Fruit fly (Drosophila melanogaster): ENCODE results near the gene tos.

Gene tos

dm6 chr2L:18677910-18678639 lies 3.8 kb downstream of the tos start (continued):
- peak; percentile 22 for TF ChIP-seq CG9727 (GFP tag; optimal IDR thresholded peaks at IDR 0.05)
- no peak for TF ChIP-seq Neu2 (GFP tag; optimal IDR thresholded peaks at IDR 0.05; ENCODE audit: borderline replicate concordance)
- no peak for TF ChIP-seq Hr39 (optimal IDR thresholded peaks at IDR 0.05)
- TF ChIP-seq CG9437 (GFP tag; optimal IDR thresholded peaks at IDR 0.05) = peak; percentile 48
- TF ChIP-seq gro (GFP tag; optimal IDR thresholded peaks at IDR 0.05) = no peak
- no peak for TF ChIP-seq CG13624 (GFP tag; optimal IDR thresholded peaks at IDR 0.05)
- TF ChIP-seq CG3163 (GFP tag; optimal IDR thresholded peaks at IDR 0.05) = no peak
- TF ChIP-seq trh (GFP tag; optimal IDR thresholded peaks at IDR 0.05) = no peak
- peak; percentile 2 for TF ChIP-seq Hsf (GFP tag; optimal IDR thresholded peaks at IDR 0.05)
- TF ChIP-seq CG10565 (GFP tag; optimal IDR thresholded peaks at IDR 0.05) = no peak
- no peak for TF ChIP-seq bcd (GFP tag; optimal IDR thresholded peaks at IDR 0.05)
- TF ChIP-seq ind (GFP tag; optimal IDR thresholded peaks at IDR 0.05) = peak; percentile 3
- TF ChIP-seq zen2 (GFP tag; IDR thresholded peaks at IDR 0.05; ENCODE audit: partially characterized antibody) = no peak
- TF ChIP-seq sd (tag; optimal IDR thresholded peaks at IDR 0.05) = no peak
- TF ChIP-seq nau (GFP tag; optimal IDR thresholded peaks at IDR 0.05) = no peak
- TF ChIP-seq disco-r (GFP tag; optimal IDR thresholded peaks at IDR 0.05) = no peak
- peak; percentile 33 for TF ChIP-seq CG7786 (GFP tag; optimal IDR thresholded peaks at IDR 0.05)
- no peak for TF ChIP-seq hkb (optimal IDR thresholded peaks at IDR 0.05)
- no peak; the same call in 1 of the 2 replicates for TF ChIP-seq hkb (GFP tag; IDR thresholded peaks at IDR 0.05)
- no peak for TF ChIP-seq Hr78 (GFP tag; optimal IDR thresholded peaks at IDR 0.05)
- 0 out of 3 replicates have a peak, but pooled peaks have one; percentile 31 for TF ChIP-seq ci (GFP tag; IDR thresholded peaks at IDR 0.05)
- peak; percentile 13 for TF ChIP-seq phol (tag; optimal IDR thresholded peaks at IDR 0.05)
- TF ChIP-seq Mad (GFP tag; optimal IDR thresholded peaks at IDR 0.05) = no peak
- no peak for TF ChIP-seq CG12744 (GFP tag; optimal IDR thresholded peaks at IDR 0.05)
- peak; percentile 69 for TF ChIP-seq Med (GFP tag)
- TF ChIP-seq Gsc (GFP tag; IDR thresholded peaks at IDR 0.05) = no peak
- no peak for TF ChIP-seq CG3065 (GFP tag; optimal IDR thresholded peaks at IDR 0.05)
- no peak for TF ChIP-seq CG8924 (tag; optimal IDR thresholded peaks at IDR 0.05)
- no peak for TF ChIP-seq CG4360 (GFP tag; IDR thresholded peaks at IDR 0.05)
- no peak for TF ChIP-seq sc (optimal IDR thresholded peaks at IDR 0.05)
- TF ChIP-seq sc (GFP tag; optimal IDR thresholded peaks at IDR 0.05) = no peak
- no peak for TF ChIP-seq ac (GFP tag; optimal IDR thresholded peaks at IDR 0.05)
- TF ChIP-seq onecut (GFP tag; IDR thresholded peaks at IDR 0.05) = no peak
- TF ChIP-seq Eip74EF (GFP tag; optimal IDR thresholded peaks at IDR 0.05) = no peak
- no peak for TF ChIP-seq usp (GFP tag; optimal IDR thresholded peaks at IDR 0.05)
- TF ChIP-seq CTCF (GFP tag; optimal IDR thresholded peaks at IDR 0.05) = no peak
- no peak for TF ChIP-seq Max (GFP tag; optimal IDR thresholded peaks at IDR 0.05)
- TF ChIP-seq HLH54F (GFP tag; optimal IDR thresholded peaks at IDR 0.05) = no peak
- no peak for TF ChIP-seq cad (GFP tag; optimal IDR thresholded peaks at IDR 0.05)
- TF ChIP-seq CG8478 (optimal IDR thresholded peaks at IDR 0.05) = no peak
- no peak for TF ChIP-seq hb (GFP tag; IDR thresholded peaks at IDR 0.05; ENCODE audit: partially characterized antibody)
- TF ChIP-seq Fer1 (GFP tag; optimal IDR thresholded peaks at IDR 0.05) = peak; percentile 42
- TF ChIP-seq Dll (GFP tag; IDR thresholded peaks at IDR 0.05; ENCODE audit: partially characterized antibody) = no peak
- TF ChIP-seq unpg (GFP tag; optimal IDR thresholded peaks at IDR 0.05) = no peak
- no peak for TF ChIP-seq Hmr (GFP tag; optimal IDR thresholded peaks at IDR 0.05)
- TF ChIP-seq HHEX (GFP tag; optimal IDR thresholded peaks at IDR 0.05) = no peak
- TF ChIP-seq CG18764 (GFP tag; optimal IDR thresholded peaks at IDR 0.05) = no peak
- TF ChIP-seq CG6272 (GFP tag; IDR thresholded peaks at IDR 0.05) = no peak
- TF ChIP-seq CG17385 (GFP tag; optimal IDR thresholded peaks at IDR 0.05) = peak; percentile 20
- TF ChIP-seq Rfx (GFP tag; IDR thresholded peaks at IDR 0.05) = 0 out of 2 replicates have a peak, but pooled peaks have one; percentile 29
- TF ChIP-seq HLHmδ (GFP tag; optimal IDR thresholded peaks at IDR 0.05) = no peak
- TF ChIP-seq sob (GFP tag; IDR thresholded peaks at IDR 0.05) = no peak

Data from whole organism, embryonic.